Fruit fly (Drosophila melanogaster) whole organism, larva: ENCODE data around the gene Ras85D.

Experiments used
- noc ChIP-seq: fragments of 200-800 bp; sonication (Bioruptor generic); optimal IDR thresholded peaks from 3 replicates; lab custom pipeline; 2019; ENCODE audit warnings: missing biosample characterization, mild to moderate bottlenecking, missing genetic modification characterization, moderate library complexity

Gene Ras85D

DNA sequence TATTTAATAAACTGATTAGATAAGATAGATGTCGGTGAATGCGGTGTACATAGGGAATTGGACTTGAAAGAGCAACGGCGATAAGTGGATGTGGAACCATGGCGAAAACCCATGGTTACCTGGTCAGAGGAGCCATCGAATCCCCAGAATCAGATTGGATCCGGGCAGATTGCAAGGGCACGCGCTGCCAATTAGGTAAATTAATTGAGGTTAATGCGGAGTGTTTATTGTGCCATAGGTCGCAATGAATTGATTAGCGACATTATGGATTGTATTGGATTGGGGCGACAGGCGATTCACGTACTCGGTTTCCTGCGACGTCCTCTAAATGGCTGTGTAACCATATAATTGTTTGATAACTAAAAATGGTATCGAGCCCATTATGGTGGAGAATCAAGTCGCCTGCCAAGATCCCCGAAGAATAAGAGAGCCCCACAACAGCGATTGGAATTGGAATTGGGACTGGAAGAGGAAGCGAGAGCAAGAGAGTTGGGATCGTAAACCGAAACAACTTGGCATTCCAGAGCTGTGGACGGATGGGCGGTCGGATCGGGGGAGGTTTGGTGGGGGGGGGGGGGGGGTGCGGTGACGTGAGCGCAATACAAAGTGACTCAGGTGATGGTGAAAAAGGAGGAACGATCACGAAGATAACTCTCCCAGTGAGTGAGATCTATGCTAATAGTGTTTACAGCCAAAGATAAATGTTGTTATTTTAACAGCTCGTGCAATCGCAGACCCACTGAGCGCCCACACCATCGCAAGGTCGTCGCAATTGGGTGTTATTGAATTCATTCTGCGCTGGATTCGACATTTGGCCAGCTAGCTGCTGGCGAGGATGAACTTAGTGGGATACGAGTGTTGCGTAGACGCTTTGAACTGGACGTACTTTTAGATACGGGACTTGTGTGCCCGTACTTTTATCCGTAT is 11.1 kb downstream of the Ras85D start:
- no peak for TF ChIP-seq noc (tag; lab: Kevin White, UChicago)

DNA sequence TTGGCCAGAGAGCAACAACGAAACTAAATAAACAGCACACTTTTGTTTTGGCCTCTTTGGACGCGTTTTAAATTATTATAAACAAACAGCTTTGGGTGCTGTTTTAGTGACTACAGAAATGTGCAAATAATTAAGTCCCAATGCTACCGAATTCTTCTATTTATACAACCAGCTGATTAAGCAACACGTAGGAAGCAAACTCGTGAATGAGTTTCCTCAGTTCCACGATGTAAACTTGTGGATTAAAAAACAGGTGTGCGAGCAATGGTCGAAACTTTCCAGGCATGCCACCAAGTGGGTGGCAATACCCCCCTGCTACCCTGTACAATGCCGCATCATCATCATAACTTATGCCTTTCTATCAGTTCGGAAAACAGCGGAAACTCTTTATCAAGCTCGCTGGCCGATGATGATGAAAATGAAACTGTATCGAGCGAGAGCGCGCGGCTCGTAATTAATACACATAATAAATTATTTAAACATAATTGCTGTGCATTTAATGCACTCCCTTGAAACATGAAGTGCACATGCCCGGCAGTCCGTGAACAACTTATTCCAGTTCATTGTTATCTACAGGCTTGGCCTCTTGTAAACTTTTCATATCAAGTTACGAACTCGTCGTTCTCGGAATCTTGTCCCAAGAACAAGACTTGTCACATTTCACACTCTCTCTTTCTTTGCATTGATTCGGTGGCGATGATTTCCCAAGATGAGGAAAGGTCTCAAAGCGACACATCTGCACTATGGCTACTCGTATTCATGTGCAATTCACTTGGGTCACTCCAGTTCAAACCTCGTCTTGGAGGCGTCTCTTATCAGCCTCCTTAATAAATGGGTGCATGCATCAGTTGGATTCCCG is 12.4 kb downstream of the Ras85D start:
- peak; percentile 35 for TF ChIP-seq noc (tag; lab: Kevin White, UChicago)

DNA sequence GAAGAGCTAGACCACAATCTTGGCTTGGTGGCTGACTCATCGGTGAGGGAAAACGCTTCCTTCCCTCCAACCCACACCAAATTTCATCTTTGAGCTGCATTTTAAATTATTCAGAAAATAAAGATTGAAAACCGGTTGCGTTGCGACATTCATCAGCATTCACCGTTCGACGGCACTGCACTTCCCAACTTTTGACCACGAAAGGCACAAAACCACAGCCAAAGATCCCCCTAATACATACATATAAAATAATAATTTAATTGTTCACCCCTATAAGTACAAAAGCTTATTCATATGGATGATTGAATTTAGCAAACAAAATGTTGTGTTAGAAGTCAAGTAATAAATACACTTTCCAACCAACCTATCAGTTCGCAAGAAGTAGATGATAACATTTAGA is 13.6 kb downstream of the Ras85D start:
- no peak for TF ChIP-seq noc (tag; lab: Kevin White, UChicago)

DNA sequence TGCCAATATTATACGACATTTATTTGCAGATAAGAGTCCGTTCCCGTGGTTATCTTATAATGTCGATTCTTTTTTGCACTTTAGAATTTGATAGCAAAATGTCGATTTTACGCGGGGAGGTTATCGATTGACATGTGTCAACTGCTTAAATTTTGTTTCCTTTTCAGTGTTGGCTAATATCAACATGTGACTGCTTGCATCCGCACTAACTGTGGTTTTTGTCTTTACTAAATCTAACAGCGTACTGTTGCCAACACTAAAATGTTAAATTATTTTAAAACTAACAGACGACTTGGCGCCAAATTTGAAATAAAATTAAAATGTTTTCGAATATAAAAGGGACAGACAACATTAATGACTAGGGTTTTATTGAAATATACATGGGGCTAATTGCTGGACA is 16.1 kb downstream of the Ras85D start:
- TF ChIP-seq noc (tag; lab: Kevin White, UChicago) = no peak

DNA sequence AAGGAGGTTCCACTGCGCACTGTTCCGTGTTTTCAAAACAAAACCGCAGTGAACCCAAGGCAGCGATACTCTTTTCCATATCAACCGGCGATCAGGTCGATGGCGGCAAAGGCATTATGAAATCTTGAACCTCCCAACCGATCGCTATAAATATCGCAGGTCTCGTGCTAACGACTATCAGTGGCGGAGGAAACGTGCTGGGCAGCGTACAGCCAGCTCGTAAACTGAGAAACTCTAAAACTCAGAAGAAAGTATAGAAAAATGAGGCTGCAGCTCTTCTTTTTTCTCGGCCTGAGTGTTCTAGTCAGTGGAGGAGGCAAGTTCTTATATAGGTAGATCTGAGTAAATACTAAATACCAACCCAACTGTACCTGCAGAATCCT is 18.2 kb downstream of the Ras85D start, which contains the start of gene phu:
TSS of gene phu (plus strand) at position 175 of the 383 bp plus-strand sequence.
- TF ChIP-seq noc (tag; lab: Kevin White, UChicago) = no peak

DNA sequence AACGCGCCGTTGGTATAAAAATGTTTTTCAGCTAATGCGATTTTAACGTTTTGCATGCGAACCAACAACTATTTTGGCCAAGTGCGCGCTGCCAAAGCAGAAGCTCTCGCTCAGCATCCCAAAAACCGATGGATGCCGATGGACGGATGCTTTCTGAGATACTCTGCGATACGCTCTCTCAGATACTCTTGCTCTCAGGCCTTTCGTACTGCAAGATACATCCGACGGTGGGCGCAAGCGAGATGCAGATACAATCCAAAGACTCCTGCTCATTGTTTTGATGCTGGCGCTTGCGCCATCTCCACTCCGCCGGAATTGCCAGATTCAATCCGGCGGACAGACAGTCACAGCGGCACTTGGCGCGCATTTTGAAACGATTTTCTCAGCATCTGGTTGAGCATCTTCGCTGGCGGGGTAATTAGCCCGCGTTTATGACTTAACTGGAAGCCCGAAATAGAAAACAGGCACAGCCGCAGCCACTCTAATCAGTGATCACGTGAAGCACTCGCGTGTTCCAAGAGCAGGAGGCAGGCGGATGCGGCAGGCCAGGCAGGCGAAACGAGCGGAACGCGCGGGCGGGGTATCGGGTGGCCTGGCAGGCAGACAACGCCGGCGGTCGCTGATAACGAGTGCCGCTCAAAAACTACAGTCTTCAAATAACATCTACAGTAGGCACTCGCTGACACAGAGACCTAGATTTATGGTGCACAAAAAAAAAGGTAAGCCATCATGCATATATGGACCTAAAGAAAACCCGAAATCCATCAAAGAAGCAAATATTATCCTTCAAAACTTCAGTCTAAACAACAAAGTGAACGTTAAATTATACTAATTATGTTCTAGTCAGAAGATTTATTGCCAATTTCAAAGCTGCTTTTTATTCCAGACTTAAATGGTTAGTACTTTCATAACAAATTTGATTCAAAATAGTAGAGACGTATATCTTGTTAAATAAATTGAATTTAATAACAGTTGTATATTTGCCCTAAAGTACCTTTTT is 18.9 kb downstream of the Ras85D start, which contains the start of gene CG16779:
TSS of gene CG16779 (minus strand) at position 51 of the 1,000 bp plus-strand sequence.
- TF ChIP-seq noc (tag; lab: Kevin White, UChicago) = peak; percentile 63

DNA sequence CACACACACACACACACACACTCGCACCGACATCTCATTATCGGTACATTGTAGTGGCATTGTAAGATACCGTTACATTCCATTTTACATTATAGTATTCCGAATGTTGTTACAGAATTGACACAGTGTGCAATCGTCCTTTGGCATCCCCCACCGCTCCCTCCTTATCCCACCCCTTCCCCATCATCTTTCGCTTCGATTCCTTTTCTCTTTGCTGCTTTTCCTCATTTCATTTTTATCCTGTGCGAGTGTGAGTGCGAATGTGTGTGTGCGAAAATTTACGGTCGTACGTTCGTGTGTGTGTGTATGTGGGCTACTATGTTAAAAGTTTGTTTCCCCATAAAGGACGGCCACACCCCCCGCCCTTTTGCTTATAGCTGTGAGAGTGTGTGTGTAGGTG is 20.8 kb downstream of the Ras85D start:
- no peak for TF ChIP-seq noc (tag; lab: Kevin White, UChicago)

DNA sequence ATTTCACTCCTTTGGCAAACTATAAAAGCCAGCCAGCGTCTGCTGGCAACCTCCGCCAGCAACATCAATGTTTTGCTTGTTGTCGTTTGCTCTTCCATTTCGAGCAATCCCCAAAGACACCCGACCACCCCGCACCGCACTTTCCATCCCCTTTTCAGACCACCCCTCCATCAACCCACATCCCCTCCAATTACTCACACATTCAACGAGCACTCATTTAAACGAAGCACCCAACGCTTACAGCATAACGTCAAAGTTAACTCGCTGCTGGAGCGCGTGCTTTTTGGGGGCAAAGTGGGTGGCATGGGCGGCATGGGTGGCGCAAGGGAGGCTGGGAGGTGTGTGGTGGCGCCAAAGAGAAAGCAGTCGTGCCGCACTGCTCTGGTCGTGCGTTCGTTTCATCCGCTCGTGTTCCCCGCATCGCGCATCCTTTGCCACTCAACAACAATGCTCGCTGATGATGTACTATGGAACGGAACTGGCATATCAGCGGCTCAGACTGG is 21.8 kb downstream of the Ras85D start:
- TF ChIP-seq noc (tag; lab: Kevin White, UChicago) = no peak

DNA sequence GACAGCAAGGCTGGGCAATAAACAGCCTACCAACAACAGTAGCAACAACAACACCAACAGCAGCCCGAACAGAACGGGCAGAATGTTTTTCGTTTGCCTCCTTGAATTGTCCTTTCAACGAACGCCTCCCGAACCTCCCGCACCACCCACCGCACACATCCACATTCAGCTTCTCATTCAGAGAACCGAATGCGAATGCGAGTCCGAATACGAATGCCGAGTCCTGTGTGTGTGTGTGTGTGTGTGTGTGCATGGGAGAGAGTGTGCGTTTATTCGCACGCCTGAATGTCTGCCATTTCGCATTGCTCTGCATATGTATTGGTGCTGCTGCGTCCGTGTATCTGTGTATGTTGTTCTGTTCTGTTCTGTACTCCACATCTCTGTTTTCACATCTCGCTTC is 24.4 kb downstream of the Ras85D start:
- TF ChIP-seq noc (tag; lab: Kevin White, UChicago) = no peak

DNA sequence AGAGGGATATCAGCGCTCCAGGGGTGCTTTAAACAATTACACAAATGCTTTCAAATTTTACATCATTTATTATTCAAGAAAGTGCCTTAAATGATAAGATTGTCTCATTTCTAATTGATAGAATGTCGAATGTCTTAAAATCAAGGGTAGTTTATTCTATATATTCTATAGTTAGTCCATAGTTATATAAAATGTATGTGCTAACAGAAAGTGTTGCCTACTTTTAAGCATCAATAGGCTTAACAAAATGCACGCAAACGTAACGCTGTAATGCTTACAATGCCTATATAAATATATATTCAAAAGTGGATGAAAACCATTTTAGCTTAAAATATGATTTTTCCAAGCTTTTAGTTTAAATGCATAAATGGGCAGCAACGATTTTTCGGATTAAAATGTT is 24.9 kb downstream of the Ras85D start:
- TF ChIP-seq noc (tag; lab: Kevin White, UChicago) = no peak

DNA sequence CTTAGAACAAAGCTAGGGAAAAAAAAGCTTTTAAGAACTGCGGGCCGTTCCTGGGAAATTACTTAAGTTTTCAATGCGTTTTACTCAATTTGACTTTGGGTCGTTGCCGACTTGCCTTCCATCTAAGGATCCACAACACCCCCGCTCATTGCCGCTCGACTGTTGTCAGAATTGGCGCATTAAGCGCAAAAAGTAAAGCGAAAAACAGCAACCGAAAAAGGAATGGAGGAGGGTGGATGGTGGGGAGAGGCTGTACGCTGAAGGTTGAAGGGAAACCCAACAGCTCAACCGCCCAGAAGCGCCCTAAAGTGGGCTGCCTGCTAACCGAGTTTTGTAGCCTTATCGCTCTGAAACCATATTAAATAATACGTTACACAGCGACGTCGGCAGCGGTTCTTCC is 25.3 kb downstream of the Ras85D start:
- TF ChIP-seq noc (tag; lab: Kevin White, UChicago) = no peak

DNA sequence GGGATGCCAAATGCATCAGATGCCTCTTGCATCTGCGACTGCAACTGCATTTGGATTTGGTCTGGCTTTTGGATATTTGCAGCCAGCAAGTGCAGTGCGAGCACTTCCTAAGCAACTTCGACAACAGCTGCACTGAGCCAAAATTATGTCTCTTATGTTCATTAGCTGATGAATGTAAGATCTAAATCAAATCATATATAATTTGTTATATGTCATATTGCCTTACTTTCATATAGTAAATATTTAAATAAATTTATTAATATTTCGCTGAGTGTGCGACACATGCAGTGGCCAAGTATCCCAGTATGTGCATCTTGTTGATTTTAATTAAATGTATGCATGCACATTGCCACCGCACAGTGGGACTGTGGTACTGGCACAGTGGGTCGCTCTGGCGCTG is 32.5 kb downstream of the Ras85D start:
- TF ChIP-seq noc (tag; lab: Kevin White, UChicago) = no peak

DNA sequence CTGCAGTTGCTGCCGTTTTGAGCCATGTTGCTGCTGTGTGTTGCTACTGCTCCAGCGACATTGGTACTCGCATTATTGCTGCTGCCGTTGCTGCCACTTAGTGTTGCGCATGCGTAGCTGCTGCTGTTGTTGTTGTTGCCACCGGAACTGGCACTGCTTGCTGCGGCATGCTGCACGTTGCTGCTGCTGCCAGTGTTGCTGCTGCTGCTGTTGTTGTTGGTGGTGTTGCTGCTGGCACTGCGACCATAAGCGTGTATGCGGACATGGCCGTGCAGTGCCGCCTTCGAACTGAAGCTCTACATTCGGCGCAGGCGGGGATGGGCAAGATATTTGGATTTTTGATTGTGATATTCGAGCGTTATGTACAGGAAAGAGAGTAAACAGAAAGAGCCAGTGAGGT is 44.8 kb downstream of the Ras85D start:
- TF ChIP-seq noc (tag; lab: Kevin White, UChicago) = no peak
